Fruit fly (Drosophila melanogaster) whole organism, embryonic: ENCODE results near the gene Veneno.

Source experiments
- Aef1 ChIP-seq: fragments of 200-800 bp; sonication (Bioruptor generic); IDR thresholded peaks from 3 replicates; pipeline ENCODE4 v1.3.6; 2022; ENCODE audit warnings: missing biosample characterization, missing genetic modification characterization
- CG10979 ChIP-seq: fragments of 200-800 bp; sonication (Bioruptor generic); optimal IDR thresholded peaks from 2 replicates; lab custom pipeline; 2018; ENCODE audit warnings: missing biosample characterization, mild to moderate bottlenecking, missing genetic modification characterization, moderate library complexity
- CG11504 ChIP-seq: fragments of 200-800 bp; sonication (Bioruptor generic); optimal IDR thresholded peaks from 3 replicates; lab custom pipeline; 2019; ENCODE audit warnings: missing biosample characterization, mild to moderate bottlenecking, missing genetic modification characterization, moderate library complexity
- CG12391 ChIP-seq: fragments of 200-800 bp; sonication (Bioruptor generic); optimal IDR thresholded peaks from 3 replicates; lab custom pipeline; 2018; ENCODE audit warnings: missing biosample characterization, mild to moderate bottlenecking, missing genetic modification characterization, moderate library complexity
- CG12659 ChIP-seq: fragments of 200-800 bp; sonication (Bioruptor generic); optimal IDR thresholded peaks from 3 replicates; lab custom pipeline; 2017; ENCODE audit warnings: mild to moderate bottlenecking, missing biosample characterization, missing genetic modification reagents, missing genetic modification characterization
- CG13424 ChIP-seq: fragments of 200-800 bp; sonication (Bioruptor generic); optimal IDR thresholded peaks from 2 replicates; lab custom pipeline; 2019; ENCODE audit warnings: missing biosample characterization, mild to moderate bottlenecking, missing genetic modification characterization, moderate library complexity
- CG14710 ChIP-seq: fragments of 200-800 bp; sonication (Bioruptor generic); optimal IDR thresholded peaks from 3 replicates; lab custom pipeline; 2019; ENCODE audit warnings: missing biosample characterization, mild to moderate bottlenecking, missing genetic modification characterization, moderate library complexity
- CG15479 ChIP-seq: fragments of 200-800 bp; sonication (Bioruptor generic); optimal IDR thresholded peaks from 3 replicates; lab custom pipeline; 2019; ENCODE audit warnings: missing biosample characterization, mild to moderate bottlenecking, missing genetic modification characterization, moderate library complexity
- CG1602 ChIP-seq: fragments of 200-800 bp; sonication (Bioruptor generic); optimal IDR thresholded peaks from 3 replicates; lab custom pipeline; 2016; ENCODE audit warnings: missing biosample characterization, missing genetic modification characterization
- CG2120 ChIP-seq: fragments of 200-800 bp; sonication (Bioruptor generic); optimal IDR thresholded peaks from 3 replicates; lab custom pipeline; 2016; ENCODE audit warnings: missing biosample characterization, missing genetic modification characterization
- CG3838 ChIP-seq: fragments of 200-800 bp; sonication (Bioruptor generic); optimal IDR thresholded peaks from 3 replicates; lab custom pipeline; 2016; ENCODE audit warnings: missing biosample characterization, missing genetic modification characterization
- CG3847 ChIP-seq: fragments of 200-800 bp; sonication (Bioruptor generic); IDR thresholded peaks from 2 replicates; pipeline ENCODE4 v1.3.6; 2022; ENCODE audit warnings: missing biosample characterization, missing genetic modification characterization
- CG4820 ChIP-seq: fragments of 200-800 bp; sonication (Bioruptor generic); optimal IDR thresholded peaks from 3 replicates; lab custom pipeline; 2016; ENCODE audit warnings: missing biosample characterization, missing genetic modification characterization
- CG7839 ChIP-seq: fragments of 200-800 bp; sonication (Bioruptor generic); optimal IDR thresholded peaks from 3 replicates; lab custom pipeline; 2018; ENCODE audit warnings: missing biosample characterization, mild to moderate bottlenecking, missing genetic modification characterization, moderate library complexity
- CG8290 ChIP-seq, 3 experiments: fragments of 200-800 bp; sonication (Bioruptor generic); optimal IDR thresholded peaks; 2 replicates each; lab custom pipeline; 2016 to 2019; ENCODE audit warnings: missing biosample characterization in 3 of 3, missing genetic modification characterization in 3 of 3, mild to moderate bottlenecking in 2 of 3, moderate library complexity in 1 of 3
- CG8924 ChIP-seq: fragments of 200-800 bp; optimal IDR thresholded peaks from 3 replicates; lab custom pipeline; 2019; ENCODE audit warnings: missing biosample characterization, mild to moderate bottlenecking, missing genetic modification characterization, moderate library complexity
- D19A ChIP-seq: fragments of 200-800 bp; optimal IDR thresholded peaks from 3 replicates; lab custom pipeline; 2019; ENCODE audit warnings: missing biosample characterization, mild to moderate bottlenecking, missing genetic modification characterization, moderate library complexity
- Dek ChIP-seq: fragments of 200-800 bp; sonication (Bioruptor generic); optimal IDR thresholded peaks from 3 replicates; lab custom pipeline; 2019; ENCODE audit warnings: missing biosample characterization, mild to moderate bottlenecking, missing genetic modification characterization, moderate library complexity
- E2f2 ChIP-seq: fragments of 200-800 bp; sonication (Bioruptor generic); IDR thresholded peaks from 2 replicates; pipeline ENCODE4 v1.3.6; 2022; ENCODE audit warnings: missing biosample characterization, missing genetic modification characterization
- Eip74EF ChIP-seq, 2 experiments: fragments of 200-800 bp in 1 of 2; fragments of >200 bp in 1 of 2; sonication (Bioruptor generic) in 1 of 2; optimal IDR thresholded peaks; 2 replicates each; lab custom pipeline; 2017 to 2019; ENCODE audit warnings: missing biosample characterization in 2 of 2, missing genetic modification characterization in 2 of 2, mild to moderate bottlenecking in 1 of 2, moderate library complexity in 1 of 2
- Ets97D ChIP-seq: fragments of 200-800 bp; sonication (Bioruptor generic); optimal IDR thresholded peaks from 3 replicates; lab custom pipeline; 2016; ENCODE audit warnings: missing biosample characterization, missing genetic modification characterization
- Lhr ChIP-seq: fragments of 200-800 bp; sonication (Bioruptor generic); optimal IDR thresholded peaks from 3 replicates; lab custom pipeline; 2017; ENCODE audit warnings: mild to moderate bottlenecking, missing biosample characterization, missing genetic modification reagents, missing genetic modification characterization
- MBD-R2 ChIP-seq: fragments of 200-800 bp; sonication (Bioruptor generic); IDR thresholded peaks from 2 replicates; pipeline ENCODE4 v1.3.6; 2022; ENCODE audit warnings: missing biosample characterization, missing genetic modification characterization
- Med ChIP-seq: fragments of 200-800 bp; sonication (Bioruptor generic); peaks from one replicate; lab custom pipeline; 2016; ENCODE audit warnings: missing biosample characterization, missing genetic modification characterization, mild to moderate bottlenecking, inconsistent platforms, moderate library complexity
- Meics ChIP-seq: fragments of 200-800 bp; sonication (Bioruptor generic); optimal IDR thresholded peaks from 2 replicates; lab custom pipeline; 2017; ENCODE audit warnings: missing biosample characterization, mild to moderate bottlenecking, missing genetic modification characterization
- Nf-YC ChIP-seq: fragments of 200-800 bp; optimal IDR thresholded peaks from 3 replicates; lab custom pipeline; 2019; ENCODE audit warnings: missing biosample characterization, mild to moderate bottlenecking, missing genetic modification characterization, moderate library complexity
- Rfx ChIP-seq: fragments of 200-800 bp; sonication (Bioruptor generic); IDR thresholded peaks from 2 replicates; pipeline ENCODE4 v1.3.6; 2022; ENCODE audit warnings: missing biosample characterization, missing genetic modification characterization
- Rx ChIP-seq: fragments of 200-800 bp; sonication (Bioruptor generic); IDR thresholded peaks from 2 replicates; pipeline ENCODE4 v1.3.6; 2022; ENCODE audit warnings: missing biosample characterization, missing genetic modification characterization
- Sry-β ChIP-seq: fragments of 200-800 bp; sonication (Bioruptor generic); optimal IDR thresholded peaks from 2 replicates; lab custom pipeline; 2018; ENCODE audit warnings: missing biosample characterization, mild to moderate bottlenecking, missing genetic modification characterization, moderate library complexity
- YL-1 ChIP-seq: fragments of 200-800 bp; sonication (Bioruptor generic); optimal IDR thresholded peaks from 3 replicates; lab custom pipeline; 2017; ENCODE audit warnings: missing biosample characterization, mild to moderate bottlenecking, missing genetic modification characterization
- bbx ChIP-seq: fragments of 200-800 bp; sonication (Bioruptor generic); IDR thresholded peaks from 2 replicates; pipeline ENCODE4 v1.3.6; 2022; ENCODE audit warnings: missing biosample characterization, missing genetic modification characterization; ENCODE audit not compliant: partially characterized antibody
- bcd ChIP-seq: fragments of 200-800 bp; sonication (Bioruptor generic); optimal IDR thresholded peaks from 2 replicates; lab custom pipeline; 2017; ENCODE audit warnings: missing biosample characterization, mild to moderate bottlenecking, missing genetic modification characterization
- chm ChIP-seq: fragments of 200-800 bp; sonication (Bioruptor generic); IDR thresholded peaks from 2 replicates; pipeline ENCODE4 v1.3.6; 2022; ENCODE audit warnings: missing biosample characterization, missing genetic modification characterization
- crp ChIP-seq, 2 experiments: fragments of 200-800 bp; sonication (Bioruptor generic); optimal IDR thresholded peaks; 2 replicates in 1 of 2; 3 replicates in 1 of 2; lab custom pipeline; 2017; ENCODE audit warnings: missing biosample characterization in 2 of 2, missing genetic modification characterization in 2 of 2, mild to moderate bottlenecking in 1 of 2, moderate library complexity in 1 of 2
- dmrt11E ChIP-seq: fragments of 200-800 bp; sonication (Bioruptor generic); optimal IDR thresholded peaks from 3 replicates; lab custom pipeline; 2018; ENCODE audit warnings: missing biosample characterization, mild to moderate bottlenecking, missing genetic modification characterization, moderate library complexity
- gcm ChIP-seq: fragments of 200-800 bp; sonication (Bioruptor generic); optimal IDR thresholded peaks from 2 replicates; lab custom pipeline; 2019; ENCODE audit warnings: missing biosample characterization, mild to moderate bottlenecking, missing genetic modification characterization, moderate library complexity
- gfzf ChIP-seq: fragments of 200-800 bp; sonication (Bioruptor generic); optimal IDR thresholded peaks from 2 replicates; lab custom pipeline; 2016; ENCODE audit warnings: missing biosample characterization, mild to moderate bottlenecking, missing genetic modification characterization, moderate library complexity
- gsb-n ChIP-seq: fragments of 200-800 bp; sonication (Bioruptor generic); optimal IDR thresholded peaks from 3 replicates; lab custom pipeline; 2018; ENCODE audit warnings: missing biosample characterization, mild to moderate bottlenecking, missing genetic modification characterization
- ham ChIP-seq: fragments of 200-800 bp; sonication (Bioruptor generic); IDR thresholded peaks from 2 replicates; pipeline ENCODE4 v1.3.6; 2022; ENCODE audit warnings: missing biosample characterization, missing genetic modification characterization
- lola ChIP-seq, 3 experiments: fragments of >200 bp in 2 of 3; fragments of 200-800 bp in 1 of 3; sonication (Bioruptor generic) in 1 of 3; optimal IDR thresholded peaks; 2 replicates each; lab custom pipeline; 2017 to 2019; ENCODE audit warnings: missing biosample characterization in 3 of 3, missing genetic modification characterization in 3 of 3, mild to moderate bottlenecking in 1 of 3, moderate library complexity in 1 of 3
- nmo ChIP-seq: fragments of 200-800 bp; sonication (Bioruptor generic); optimal IDR thresholded peaks from 2 replicates; lab custom pipeline; 2018; ENCODE audit warnings: missing biosample characterization, mild to moderate bottlenecking, missing genetic modification characterization, moderate library complexity
- pfk ChIP-seq: fragments of 200-800 bp; sonication (Bioruptor generic); optimal IDR thresholded peaks from 2 replicates; lab custom pipeline; 2018; ENCODE audit warnings: missing biosample characterization, mild to moderate bottlenecking, missing genetic modification characterization, moderate library complexity
- phol ChIP-seq: fragments of 200-800 bp; sonication (Bioruptor generic); optimal IDR thresholded peaks from 3 replicates; lab custom pipeline; 2018; ENCODE audit warnings: missing biosample characterization, mild to moderate bottlenecking, missing genetic modification characterization, moderate library complexity
- pzg ChIP-seq: fragments of 200-800 bp; sonication (Bioruptor generic); optimal IDR thresholded peaks from 3 replicates; lab custom pipeline; 2018; ENCODE audit warnings: missing biosample characterization, mild to moderate bottlenecking, missing genetic modification characterization, moderate library complexity
- vfl ChIP-seq: fragments of 200-800 bp; sonication (Bioruptor generic); optimal IDR thresholded peaks from 2 replicates; lab custom pipeline; 2016; ENCODE audit warnings: missing biosample characterization, missing genetic modification characterization
- vvl ChIP-seq: fragments of 200-800 bp; sonication (Bioruptor generic); IDR thresholded peaks from 2 replicates; pipeline ENCODE4 v1.3.6; 2022; ENCODE audit warnings: missing biosample characterization, missing genetic modification characterization
- zen ChIP-seq: fragments of 200-800 bp; sonication (Bioruptor generic); optimal IDR thresholded peaks from 3 replicates; lab custom pipeline; 2018; ENCODE audit warnings: missing biosample characterization, mild to moderate bottlenecking, missing genetic modification characterization, moderate library complexity

Veneno gene

dm6 chr3R:8362259-8362876 lies at the start of gene Veneno, which contains the start of gene CG7963:
TSS of gene Veneno (minus strand) at chr3R:8362554.
TSS of gene CG7963 (plus strand) at chr3R:8362826.
- TF ChIP-seq CG13424 (tag; lab: Kevin White, UChicago) (peak; percentile 42), gsb-n (tag; lab: Kevin White, UChicago) (peak; percentile 29), Med (peak; percentile 24), CG4820 (GFP tag; lab: Kevin White, UChicago) (peak; percentile 18), CG12659 (GFP tag; lab: Kevin White, UChicago) (peak; percentile 47), Ets97D (peak; percentile 27), Nf-YC (peak; percentile 51), CG1602 (GFP tag; lab: Kevin White, UChicago) (peak; percentile 20), CG7839 (tag; lab: Kevin White, UChicago) (peak; percentile 57), CG2120 (GFP tag; lab: Kevin White, UChicago) (no peak), Aef1 (GFP tag; lab: Robert Waterston, UW) (no peak), vvl (GFP tag; lab: Robert Waterston, UW) (0 out of 2 replicates have a peak, but pooled peaks have one; percentile 22), ham (GFP tag; lab: Robert Waterston, UW) (no peak), D19A (peak; percentile 43), CG10979 (peak; percentile 28), gfzf (peak; percentile 69), phol (tag; lab: Kevin White, UChicago) (peak; percentile 54), vfl (GFP tag; lab: Kevin White, UChicago) (no peak), CG12391 (peak; percentile 67), CG8290 (GFP tag; optimal IDR thresholded peaks at IDR 0.05; lab: Kevin White, UChicago) (peak; percentile 23), CG8290 (tag; optimal IDR thresholded peaks at IDR 0.05; lab: Kevin White, UChicago) (no peak), zen (tag; lab: Kevin White, UChicago) (peak; percentile 25), CG15479 (GFP tag; lab: Kevin White, UChicago) (peak; percentile 38), CG3847 (GFP tag; lab: Robert Waterston, UW) (peak; percentile 39; the same call in 1 of the 2 replicates), Meics (GFP tag; lab: Kevin White, UChicago) (peak; percentile 27), crp (GFP tag; optimal IDR thresholded peaks at IDR 0.05; lab: Kevin White, UChicago) (peak; percentile 25 to 87), chm (GFP tag; lab: Robert Waterston, UW) (no peak), CG14710 (tag; lab: Kevin White, UChicago) (peak; percentile 78), dmrt11E (peak; percentile 19), bcd (GFP tag; lab: Kevin White, UChicago) (peak; percentile 16), nmo (GFP tag; lab: Kevin White, UChicago) (peak; percentile 71), CG11504 (tag; lab: Kevin White, UChicago) (peak; percentile 64), Rx (GFP tag; lab: Robert Waterston, UW) (no peak), bbx (GFP tag; lab: Robert Waterston, UW) (peak; percentile 29; the same call in 1 of the 2 replicates), pfk (GFP tag; lab: Kevin White, UChicago) (no peak), pzg (GFP tag; lab: Kevin White, UChicago) (peak; percentile 60), Sry-β (peak; percentile 20), Lhr (GFP tag; lab: Kevin White, UChicago) (peak; percentile 65), Rfx (GFP tag; lab: Robert Waterston, UW) (peak; percentile 47), CG3838 (no peak), lola (GFP tag; optimal IDR thresholded peaks at IDR 0.05; lab: Kevin White, UChicago) (peak in 2 of 3 experiments; percentile 19 to 79), gcm (GFP tag; lab: Kevin White, UChicago) (peak; percentile 6), MBD-R2 (peak; percentile 60), CG8924 (tag; lab: Kevin White, UChicago) (peak; percentile 31), E2f2 (peak; percentile 44), Dek (peak; percentile 5), YL-1 (GFP tag; lab: Kevin White, UChicago) (peak; percentile 20), Eip74EF (GFP tag; optimal IDR thresholded peaks at IDR 0.05; lab: Kevin White, UChicago) (peak in 1 of 2 experiments; percentile 6)
